Worm (Caenorhabditis elegans) whole organism, L3 larva: ENCODE measurements around the gene gtf-2H3.
A peak's percentile ranks its signal among the peaks of the same experiment; 100 is the strongest.

Experiments used
- R02D3.7 ChIP-seq: fragments of 150-350 bp; optimal IDR thresholded peaks from 2 replicates; lab custom pipeline; 2014; ENCODE audit warnings: missing biosample characterization, missing genetic modification characterization
- aly-2 ChIP-seq: fragments of 150-350 bp; optimal IDR thresholded peaks from 2 replicates; lab custom pipeline; 2014; ENCODE audit warnings: missing biosample characterization, missing genetic modification characterization
- ama-1 ChIP-seq: fragments of 150-350 bp; optimal IDR thresholded peaks from 2 replicates; lab custom pipeline; 2018
- ceh-16 ChIP-seq: sonication (generic microtip); optimal IDR thresholded peaks from 2 replicates; lab custom pipeline; 2017; ENCODE audit warnings: missing biosample characterization, missing genetic modification characterization
- daf-12 ChIP-seq: fragments of 150-350 bp; optimal IDR thresholded peaks from 2 replicates; lab custom pipeline; 2014; ENCODE audit warnings: missing biosample characterization, missing genetic modification reagents, missing genetic modification characterization
- egl-27 ChIP-seq: sonication (generic microtip); optimal IDR thresholded peaks from 4 replicates; lab custom pipeline; 2017; ENCODE audit warnings: missing biosample characterization, missing genetic modification reagents, missing genetic modification characterization
- egl-5 ChIP-seq: fragments of 150-350 bp; optimal IDR thresholded peaks from 2 replicates; lab custom pipeline; 2017; ENCODE audit warnings: missing biosample characterization, missing genetic modification reagents, missing genetic modification characterization, inconsistent platforms
- elt-1 ChIP-seq: fragments of 150-350 bp; optimal IDR thresholded peaks from 2 replicates; lab custom pipeline; 2014; ENCODE audit warnings: missing biosample characterization, missing genetic modification characterization
- elt-2 ChIP-seq: sonication (generic microtip); optimal IDR thresholded peaks from 2 replicates; lab custom pipeline; 2016; ENCODE audit warnings: missing genetic modification reagents, mild to moderate bottlenecking, missing genetic modification characterization, missing compliant biosample characterization
- elt-3 ChIP-seq, 3 experiments: fragments of 150-350 bp in 1 of 3; sonication (generic microtip) in 2 of 3; optimal IDR thresholded peaks; 2 replicates in 2 of 3; 4 replicates in 1 of 3; lab custom pipeline; 2014 to 2017; ENCODE audit warnings: missing biosample characterization in 3 of 3, missing genetic modification characterization in 3 of 3
- eor-1 ChIP-seq, 2 experiments: fragments of 150-350 bp; optimal IDR thresholded peaks; 2 replicates each; lab custom pipeline; 2014 to 2018; ENCODE audit warnings: missing biosample characterization in 2 of 2, missing genetic modification characterization in 2 of 2
- fkh-10 ChIP-seq: sonication (generic microtip); optimal IDR thresholded peaks from 2 replicates; lab custom pipeline; 2017; ENCODE audit warnings: missing biosample characterization, missing genetic modification reagents, missing genetic modification characterization
- fos-1 ChIP-seq: fragments of 150-350 bp; optimal IDR thresholded peaks from 2 replicates; lab custom pipeline; 2014; ENCODE audit warnings: missing biosample characterization, missing genetic modification characterization
- hmg-11 ChIP-seq: sonication (generic microtip); optimal IDR thresholded peaks from 2 replicates; lab custom pipeline; 2016; ENCODE audit warnings: missing genetic modification characterization, missing compliant biosample characterization
- jun-1 ChIP-seq: fragments of 150-350 bp; optimal IDR thresholded peaks from 2 replicates; lab custom pipeline; 2014; ENCODE audit warnings: missing biosample characterization, missing genetic modification reagents, missing genetic modification characterization
- lin-15B ChIP-seq: fragments of 150-350 bp; optimal IDR thresholded peaks from 2 replicates; lab custom pipeline; 2014; ENCODE audit warnings: missing biosample characterization, missing genetic modification characterization
- lin-39 ChIP-seq: fragments of 150-350 bp; optimal IDR thresholded peaks from 2 replicates; lab custom pipeline; 2018; ENCODE audit warnings: missing biosample characterization, missing genetic modification reagents, missing genetic modification characterization
- lsy-12 ChIP-seq: sonication (generic microtip); optimal IDR thresholded peaks from 2 replicates; lab custom pipeline; 2016; ENCODE audit warnings: mild to moderate bottlenecking, missing genetic modification characterization, missing compliant biosample characterization
- mdl-1 ChIP-seq: fragments of 150-350 bp; optimal IDR thresholded peaks from 2 replicates; lab custom pipeline; 2014; ENCODE audit warnings: missing biosample characterization, missing genetic modification characterization
- mml-1 ChIP-seq: fragments of 150-350 bp; sonication (generic microtip); optimal IDR thresholded peaks from 3 replicates; lab custom pipeline; 2014; ENCODE audit warnings: missing biosample characterization, missing genetic modification characterization
- nfya-1 ChIP-seq: sonication (generic microtip); optimal IDR thresholded peaks from 2 replicates; lab custom pipeline; 2017; ENCODE audit warnings: missing genetic modification characterization, mild to moderate bottlenecking, missing compliant biosample characterization, antibody characterized with exemption, moderate library complexity; ENCODE audit not compliant: insufficient read depth
- nhr-11 ChIP-seq: fragments of 150-350 bp; optimal IDR thresholded peaks from 2 replicates; lab custom pipeline; 2014; ENCODE audit warnings: missing biosample characterization, missing genetic modification characterization
- nhr-12 ChIP-seq: fragments of 150-350 bp; optimal IDR thresholded peaks from 2 replicates; lab custom pipeline; 2014; ENCODE audit warnings: missing biosample characterization, missing genetic modification characterization
- nhr-23 ChIP-seq: fragments of 150-350 bp; optimal IDR thresholded peaks from 2 replicates; lab custom pipeline; 2014; ENCODE audit warnings: missing biosample characterization, missing genetic modification reagents, missing genetic modification characterization
- nhr-237 ChIP-seq: fragments of 150-350 bp; optimal IDR thresholded peaks from 2 replicates; lab custom pipeline; 2014; ENCODE audit warnings: missing biosample characterization, missing genetic modification characterization
- nhr-25 ChIP-seq: sonication (generic microtip); optimal IDR thresholded peaks from 2 replicates; lab custom pipeline; 2017; ENCODE audit warnings: missing biosample characterization, missing genetic modification characterization
- nhr-28 ChIP-seq: fragments of 150-350 bp; optimal IDR thresholded peaks from 2 replicates; lab custom pipeline; 2014; ENCODE audit warnings: missing biosample characterization, missing genetic modification characterization
- nhr-43 ChIP-seq: sonication (generic microtip); optimal IDR thresholded peaks from 2 replicates; lab custom pipeline; 2016; ENCODE audit warnings: mild to moderate bottlenecking, missing genetic modification characterization, missing compliant biosample characterization; ENCODE audit not compliant: poor library complexity, severe bottlenecking
- nhr-77 ChIP-seq: fragments of 150-350 bp; optimal IDR thresholded peaks from 2 replicates; lab custom pipeline; 2014; ENCODE audit warnings: missing biosample characterization, missing genetic modification characterization
- pha-4 ChIP-seq: fragments of 150-350 bp; optimal IDR thresholded peaks from 2 replicates; lab custom pipeline; 2014; ENCODE audit warnings: missing biosample characterization, missing genetic modification reagents, missing genetic modification characterization
- sea-2 ChIP-seq: fragments of 150-350 bp; sonication (generic microtip); optimal IDR thresholded peaks from 4 replicates; lab custom pipeline; 2014; ENCODE audit warnings: missing biosample characterization, missing genetic modification reagents, missing genetic modification characterization
- skn-1 ChIP-seq: fragments of 150-350 bp; optimal IDR thresholded peaks from 2 replicates; lab custom pipeline; 2014; ENCODE audit warnings: missing biosample characterization, missing genetic modification characterization
- tbx-2 ChIP-seq: sonication (generic microtip); optimal IDR thresholded peaks from 2 replicates; lab custom pipeline; 2016; ENCODE audit warnings: mild to moderate bottlenecking, missing genetic modification characterization, missing compliant biosample characterization
- ztf-11 ChIP-seq: fragments of 150-350 bp; optimal IDR thresholded peaks from 2 replicates; lab custom pipeline; 2014; ENCODE audit warnings: missing biosample characterization, missing genetic modification characterization
- ztf-4 ChIP-seq: fragments of 150-350 bp; optimal IDR thresholded peaks from 2 replicates; lab custom pipeline; 2014; ENCODE audit warnings: missing biosample characterization, missing genetic modification characterization

gtf-2H3 gene

DNA sequence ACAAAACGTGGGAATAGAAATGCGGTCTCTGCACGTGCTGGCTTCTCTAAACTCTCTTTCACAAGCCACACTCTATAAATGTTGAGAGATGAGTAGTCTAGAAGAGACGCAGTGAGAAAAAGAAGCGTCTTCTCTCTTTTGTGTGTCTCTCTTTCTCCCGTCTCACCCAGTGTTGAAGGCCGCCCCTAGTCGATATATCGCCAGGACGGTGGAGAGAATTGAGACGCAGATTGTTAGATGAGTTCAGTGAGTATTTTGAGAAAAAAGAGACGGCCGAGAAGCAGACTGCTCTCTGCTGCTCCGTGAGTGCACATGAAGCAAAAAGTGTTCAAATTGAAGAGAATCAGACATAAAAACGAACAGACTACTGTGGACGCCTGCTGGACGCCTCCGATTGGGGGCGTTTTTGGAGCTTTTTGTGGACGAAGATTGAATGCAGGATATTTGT lies 23.4 kb downstream of the gtf-2H3 start (continued):
- TF ChIP-seq nhr-77 (tag; lab: Kevin White, UChicago), result peak; percentile 80
- TF ChIP-seq elt-1 (tag; lab: Kevin White, UChicago), result peak; percentile 54
- TF ChIP-seq skn-1 (tag; lab: Kevin White, UChicago), result peak; percentile 62
- TF ChIP-seq nhr-25 (tag; lab: Kevin White, UChicago), result peak; percentile 90
- TF ChIP-seq nhr-43 (tag; lab: Kevin White, UChicago), result peak; percentile 77
- TF ChIP-seq tbx-2 (tag; lab: Kevin White, UChicago), result peak; percentile 67
- TF ChIP-seq, all 47 proteins: peak for 26

DNA sequence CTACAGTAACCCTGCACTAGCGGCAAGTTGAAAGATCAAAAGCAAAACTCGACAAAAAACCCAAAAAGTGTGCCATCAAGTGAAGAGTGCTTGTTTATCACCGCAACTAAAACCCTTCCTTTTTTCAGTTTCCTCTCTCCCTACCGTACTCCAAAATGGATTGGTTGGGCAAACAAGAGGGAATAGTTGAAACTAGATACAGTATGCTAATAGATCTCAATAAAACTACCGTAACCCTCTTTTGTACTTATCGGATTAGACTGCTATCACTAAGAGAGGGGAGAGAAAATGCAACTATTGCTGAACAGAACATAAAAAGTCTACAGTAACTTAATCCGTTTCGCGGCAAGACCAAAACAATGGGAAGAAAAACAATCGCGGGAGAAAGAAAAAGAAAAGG lies 24.6 kb downstream of the gtf-2H3 start:
- TF ChIP-seq egl-27 (tag; lab: Kevin White, UChicago) (no peak), pha-4 (tag; lab: Kevin White, UChicago) (peak; percentile 47), elt-3 (tag; optimal IDR thresholded peaks at IDR 0.05; lab: Kevin White, UChicago) (no peak), daf-12 (tag; lab: Kevin White, UChicago) (no peak), ceh-16 (tag; lab: Kevin White, UChicago) (no peak), hmg-11 (tag; lab: Kevin White, UChicago) (no peak), elt-2 (tag; lab: Kevin White, UChicago) (peak; percentile 33), nfya-1 (tag; lab: Kevin White, UChicago) (peak; percentile 34), nhr-237 (tag; lab: Kevin White, UChicago) (no peak), ama-1 (lab: Kevin White, UChicago) (peak; percentile 52), lin-15B (tag; lab: Kevin White, UChicago) (no peak)

DNA sequence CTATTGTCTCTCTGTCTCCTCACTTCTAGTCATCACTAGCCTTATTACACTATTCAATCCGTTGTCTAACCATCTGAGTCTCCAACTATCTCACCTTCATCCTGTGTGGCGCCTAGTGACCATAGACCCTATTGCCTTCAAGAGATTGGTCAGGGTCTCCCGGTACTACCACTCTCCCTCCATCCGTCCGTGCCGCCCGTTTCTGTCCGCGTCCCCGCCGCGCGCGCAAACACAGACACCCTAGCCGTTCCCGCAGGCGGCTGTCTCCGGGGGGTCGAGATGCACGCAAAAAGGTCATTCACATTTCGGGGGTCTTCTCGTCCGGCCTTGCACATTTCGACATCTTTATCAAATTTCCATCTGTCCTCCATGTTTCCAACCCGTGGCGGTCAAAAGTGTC lies 25.4 kb downstream of the gtf-2H3 start:
- TF ChIP-seq ztf-11 (tag; lab: Kevin White, UChicago) (no peak), lin-15B (tag; lab: Kevin White, UChicago) (peak; percentile 51), hmg-11 (tag; lab: Kevin White, UChicago) (no peak), eor-1 (tag; optimal IDR thresholded peaks at IDR 0.05; lab: Kevin White, UChicago) (no peak), mml-1 (tag; lab: Kevin White, UChicago) (no peak), tbx-2 (tag; lab: Kevin White, UChicago) (peak; percentile 11), fkh-10 (GFP tag; lab: Kevin White, UChicago) (no peak), lsy-12 (tag; lab: Kevin White, UChicago) (peak; percentile 52), jun-1 (no peak), aly-2 (tag; lab: Kevin White, UChicago) (no peak), nhr-237 (tag; lab: Kevin White, UChicago) (no peak), sea-2 (no peak), pha-4 (tag; lab: Kevin White, UChicago) (no peak), nhr-12 (tag; lab: Kevin White, UChicago) (no peak), nfya-1 (tag; lab: Kevin White, UChicago) (peak; percentile 93), lin-39 (tag; lab: Kevin White, UChicago) (peak; percentile 50), nhr-23 (tag; lab: Kevin White, UChicago) (peak; percentile 55), daf-12 (tag; lab: Kevin White, UChicago) (no peak), nhr-25 (tag; lab: Kevin White, UChicago) (peak; percentile 86), egl-27 (tag; lab: Kevin White, UChicago) (no peak), nhr-28 (tag; lab: Kevin White, UChicago) (no peak), elt-1 (tag; lab: Kevin White, UChicago) (no peak), nhr-43 (tag; lab: Kevin White, UChicago) (peak; percentile 63), egl-5 (peak; percentile 6), mdl-1 (tag; lab: Kevin White, UChicago) (no peak), fos-1 (no peak)

DNA sequence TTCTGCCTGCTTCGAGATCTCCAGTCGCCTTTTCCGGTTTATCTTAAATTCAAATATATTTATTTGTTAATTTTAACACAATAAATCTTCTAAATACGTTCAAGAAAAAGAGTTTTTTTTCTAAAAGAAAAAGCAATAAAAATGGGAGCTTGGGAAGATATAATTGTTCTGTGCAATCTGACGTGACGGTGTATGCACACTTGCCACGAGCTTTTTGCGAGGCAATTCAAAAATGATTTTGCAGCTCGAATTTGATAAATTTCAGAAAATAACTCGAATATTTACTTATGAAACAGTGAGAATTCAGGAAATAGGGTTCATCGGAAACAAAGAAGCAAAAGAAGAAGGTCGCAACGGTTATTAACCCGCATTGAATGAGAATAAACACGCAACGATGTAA lies 26.9 kb downstream of the gtf-2H3 start:
- TF ChIP-seq nfya-1 (tag; lab: Kevin White, UChicago) (peak; percentile 22), nhr-28 (tag; lab: Kevin White, UChicago) (no peak), pha-4 (tag; lab: Kevin White, UChicago) (peak; percentile 43), lin-15B (tag; lab: Kevin White, UChicago) (peak; percentile 12), lsy-12 (tag; lab: Kevin White, UChicago) (peak; percentile 30)

DNA sequence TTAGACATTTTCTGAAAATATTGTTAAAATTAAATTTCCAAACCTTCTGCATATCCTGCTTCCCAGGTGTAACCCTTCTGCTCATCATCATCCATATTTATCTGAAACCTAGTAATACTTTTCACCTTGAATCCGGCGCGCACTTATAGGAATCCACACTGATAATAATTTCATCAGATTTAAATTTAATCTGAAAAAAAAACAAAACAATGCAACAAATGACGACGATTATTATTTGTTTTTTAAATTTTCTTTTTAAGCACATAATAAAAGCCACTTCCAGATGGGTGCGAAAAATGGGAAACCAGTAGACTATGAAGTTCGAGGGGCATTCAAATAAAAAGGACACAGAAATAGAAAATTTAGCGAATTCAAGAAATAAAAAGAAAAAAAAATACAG lies 29.3 kb downstream of the gtf-2H3 start, which contains the start of gene gtf-2H2C:
TSS of gene gtf-2H2C (minus strand) at position 101 of the 400 bp plus-strand sequence.
- TF ChIP-seq ama-1 (lab: Kevin White, UChicago), result no peak
- no peak for TF ChIP-seq lsy-12 (tag; lab: Kevin White, UChicago)
- no peak for TF ChIP-seq R02D3.7 (tag; lab: Kevin White, UChicago)
- TF ChIP-seq nhr-11 (tag; lab: Kevin White, UChicago), result no peak
- no peak for TF ChIP-seq fos-1
- TF ChIP-seq elt-2 (tag; lab: Kevin White, UChicago), result no peak
- no peak for TF ChIP-seq nhr-43 (tag; lab: Kevin White, UChicago)
- no peak for TF ChIP-seq ztf-4
- TF ChIP-seq, all 47 proteins: peak for 0
